Worm (Caenorhabditis elegans) whole organism, L1 larva: ENCODE data around the gene M03F8.6.

ENCODE experiments used
- C16A3.4 ChIP-seq: fragments of 150-350 bp; optimal IDR thresholded peaks from 2 replicates; lab custom pipeline; 2014; ENCODE audit warnings: missing biosample characterization, missing genetic modification characterization
- F16B12.6 ChIP-seq: fragments of 150-350 bp; optimal IDR thresholded peaks from 2 replicates; lab custom pipeline; 2014; ENCODE audit warnings: missing biosample characterization, missing genetic modification characterization
- Y116A8C.19 ChIP-seq: sonication (generic microtip); optimal IDR thresholded peaks from 2 replicates; lab custom pipeline; 2016; ENCODE audit warnings: missing compliant biosample characterization, missing genetic modification characterization, borderline replicate concordance
- aly-2 ChIP-seq: fragments of 150-350 bp; optimal IDR thresholded peaks from 2 replicates; lab custom pipeline; 2014; ENCODE audit warnings: missing biosample characterization, missing genetic modification characterization
- ama-1 ChIP-seq: fragments of 150-350 bp; optimal IDR thresholded peaks from 2 replicates; lab custom pipeline; 2014
- blmp-1 ChIP-seq: fragments of 150-350 bp; optimal IDR thresholded peaks from 2 replicates; lab custom pipeline; 2014; ENCODE audit warnings: missing biosample characterization, missing genetic modification characterization
- ceh-63 ChIP-seq: fragments of 200-800 bp; sonication (Bioruptor generic); optimal IDR thresholded peaks from 2 replicates; lab custom pipeline; 2018; ENCODE audit warnings: mild to moderate bottlenecking, missing genetic modification characterization, missing compliant biosample characterization
- ceh-8 ChIP-seq: fragments of 200-800 bp; sonication (Bioruptor generic); optimal IDR thresholded peaks from 2 replicates; lab custom pipeline; 2018; ENCODE audit warnings: mild to moderate bottlenecking, missing genetic modification characterization, moderate library complexity, missing compliant biosample characterization
- ceh-82 ChIP-seq, 3 experiments: fragments of 150-350 bp in 1 of 3; sonication (generic microtip) in 2 of 3; optimal IDR thresholded peaks; 2 replicates each; lab custom pipeline; 2014 to 2017; ENCODE audit warnings: missing biosample characterization in 3 of 3, missing genetic modification characterization in 3 of 3
- ceh-88 ChIP-seq: fragments of 200-800 bp; sonication (Bioruptor generic); IDR thresholded peaks from 2 replicates; pipeline ENCODE4 v1.3.6; 2022; ENCODE audit warnings: missing genetic modification characterization, missing compliant biosample characterization
- ceh-90 ChIP-seq: sonication (generic microtip); optimal IDR thresholded peaks from 2 replicates; lab custom pipeline; 2016; ENCODE audit warnings: missing genetic modification characterization, missing compliant biosample characterization
- ces-1 ChIP-seq: fragments of 150-350 bp; optimal IDR thresholded peaks from 2 replicates; lab custom pipeline; 2014; ENCODE audit warnings: missing biosample characterization, missing genetic modification reagents, missing genetic modification characterization
- dpl-1 ChIP-seq, 3 experiments: fragments of 150-350 bp in 2 of 3; sonication (generic microtip) in 1 of 3; optimal IDR thresholded peaks; 2 replicates each; lab custom pipeline; 2014 to 2017; ENCODE audit warnings: missing biosample characterization in 3 of 3, missing genetic modification characterization in 3 of 3, missing genetic modification reagents in 3 of 3
- dsc-1 ChIP-seq: sonication (generic microtip); optimal IDR thresholded peaks from 2 replicates; lab custom pipeline; 2016; ENCODE audit warnings: mild to moderate bottlenecking, missing genetic modification characterization, missing compliant biosample characterization
- efl-1 ChIP-seq, 4 experiments: fragments of 150-350 bp; optimal IDR thresholded peaks in 3 of 4; peaks in 1 of 4; 1 replicate in 1 of 4; 2 replicates in 3 of 4; lab custom pipeline; 2014; ENCODE audit warnings: missing biosample characterization in 2 of 4, missing genetic modification characterization in 2 of 4, missing genetic modification reagents in 2 of 4
- efl-3 ChIP-seq: fragments of 200-800 bp; sonication (Bioruptor generic); optimal IDR thresholded peaks from 2 replicates; lab custom pipeline; 2018; ENCODE audit warnings: mild to moderate bottlenecking, missing genetic modification characterization, missing compliant biosample characterization
- elt-2 ChIP-seq: sonication (generic microtip); optimal IDR thresholded peaks from 2 replicates; lab custom pipeline; 2016; ENCODE audit warnings: missing genetic modification characterization, mild to moderate bottlenecking, inconsistent platforms, missing compliant biosample characterization, missing genetic modification reagents
- elt-3 ChIP-seq, 6 experiments: fragments of 150-350 bp in 1 of 6; sonication (generic microtip); optimal IDR thresholded peaks; 2 replicates each; lab custom pipeline; 2017 to 2018; ENCODE audit warnings: missing biosample characterization in 6 of 6, missing genetic modification characterization in 6 of 6, inconsistent platforms in 1 of 6
- fkh-4 ChIP-seq: sonication (generic microtip); optimal IDR thresholded peaks from 2 replicates; lab custom pipeline; 2016; ENCODE audit warnings: missing compliant biosample characterization, missing genetic modification characterization, borderline replicate concordance
- fkh-8 ChIP-seq: sonication (generic microtip); optimal IDR thresholded peaks from 2 replicates; lab custom pipeline; 2016; ENCODE audit warnings: mild to moderate bottlenecking, missing genetic modification characterization, missing compliant biosample characterization
- hlh-17 ChIP-seq: fragments of 200-800 bp; sonication (Bioruptor generic); optimal IDR thresholded peaks from 2 replicates; lab custom pipeline; 2018; ENCODE audit warnings: missing genetic modification characterization, mild to moderate bottlenecking, missing compliant biosample characterization, moderate library complexity, borderline replicate concordance
- hlh-4 ChIP-seq: sonication (generic microtip); optimal IDR thresholded peaks from 2 replicates; lab custom pipeline; 2016; ENCODE audit warnings: mild to moderate bottlenecking, missing genetic modification characterization, missing compliant biosample characterization
- irx-1 ChIP-seq: sonication (generic microtip); optimal IDR thresholded peaks from 2 replicates; lab custom pipeline; 2016; ENCODE audit warnings: missing genetic modification characterization, missing compliant biosample characterization
- isw-1 ChIP-seq: fragments of 200-800 bp; sonication (Bioruptor generic); IDR thresholded peaks from 2 replicates; pipeline ENCODE4 v1.3.6; 2022; ENCODE audit warnings: missing genetic modification characterization, missing compliant biosample characterization
- jun-1 ChIP-seq: fragments of 150-350 bp; optimal IDR thresholded peaks from 2 replicates; lab custom pipeline; 2014; ENCODE audit warnings: missing biosample characterization, missing genetic modification reagents, missing genetic modification characterization
- lin-13 ChIP-seq: fragments of 150-350 bp; optimal IDR thresholded peaks from 2 replicates; lab custom pipeline; 2014; ENCODE audit warnings: missing biosample characterization, missing genetic modification reagents, missing genetic modification characterization
- lin-35 ChIP-seq, 2 experiments: fragments of 150-350 bp; optimal IDR thresholded peaks; 2 replicates each; lab custom pipeline; 2014; ENCODE audit warnings: missing biosample characterization in 2 of 2, missing genetic modification characterization in 2 of 2, missing genetic modification reagents in 2 of 2
- lin-39 ChIP-seq: fragments of 150-350 bp; optimal IDR thresholded peaks from 2 replicates; lab custom pipeline; 2014; ENCODE audit warnings: missing biosample characterization, missing genetic modification reagents, missing genetic modification characterization
- lsy-2 ChIP-seq, 2 experiments: fragments of 150-350 bp; optimal IDR thresholded peaks; 2 replicates each; lab custom pipeline; 2014; ENCODE audit warnings: missing biosample characterization in 2 of 2, missing genetic modification characterization in 2 of 2
- mef-2 ChIP-seq: fragments of 150-350 bp; optimal IDR thresholded peaks from 2 replicates; lab custom pipeline; 2014; ENCODE audit warnings: missing biosample characterization, missing genetic modification characterization
- nhr-11 ChIP-seq: fragments of 150-350 bp; optimal IDR thresholded peaks from 2 replicates; lab custom pipeline; 2014; ENCODE audit warnings: missing biosample characterization, missing genetic modification characterization
- nhr-12 ChIP-seq: sonication (generic microtip); optimal IDR thresholded peaks from 2 replicates; lab custom pipeline; 2017; ENCODE audit warnings: missing biosample characterization, missing genetic modification characterization
- nhr-20 ChIP-seq: sonication (generic microtip); optimal IDR thresholded peaks from 2 replicates; lab custom pipeline; 2016; ENCODE audit warnings: mild to moderate bottlenecking, missing genetic modification characterization, missing compliant biosample characterization
- nhr-237 ChIP-seq: fragments of 150-350 bp; optimal IDR thresholded peaks from 2 replicates; lab custom pipeline; 2014; ENCODE audit warnings: missing biosample characterization, missing genetic modification characterization
- nhr-47 ChIP-seq: sonication (generic microtip); optimal IDR thresholded peaks from 2 replicates; lab custom pipeline; 2016; ENCODE audit warnings: mild to moderate bottlenecking, missing genetic modification characterization, moderate library complexity, missing compliant biosample characterization
- nhr-77 ChIP-seq: fragments of 150-350 bp; optimal IDR thresholded peaks from 2 replicates; lab custom pipeline; 2014; ENCODE audit warnings: missing biosample characterization, missing genetic modification characterization
- nhr-84 ChIP-seq: sonication (generic microtip); optimal IDR thresholded peaks from 2 replicates; lab custom pipeline; 2017; ENCODE audit warnings: missing biosample characterization, missing genetic modification characterization
- nhr-85 ChIP-seq: sonication (generic microtip); peaks from one replicate; lab custom pipeline; 2016; ENCODE audit warnings: missing genetic modification characterization, inconsistent platforms, missing compliant biosample characterization
- pag-3 ChIP-seq: sonication (generic microtip); optimal IDR thresholded peaks from 2 replicates; lab custom pipeline; 2017; ENCODE audit warnings: missing genetic modification characterization, mild to moderate bottlenecking, missing compliant biosample characterization, antibody characterized with exemption, borderline replicate concordance; ENCODE audit not compliant: insufficient read depth
- sptf-1 ChIP-seq: fragments of 150-350 bp; optimal IDR thresholded peaks from 2 replicates; lab custom pipeline; 2014; ENCODE audit warnings: missing biosample characterization, missing genetic modification characterization
- sup-37 ChIP-seq: fragments of 200-800 bp; sonication (Bioruptor generic); optimal IDR thresholded peaks from 2 replicates; lab custom pipeline; 2018; ENCODE audit warnings: mild to moderate bottlenecking, missing genetic modification characterization, missing compliant biosample characterization
- tbx-2 ChIP-seq: sonication (generic microtip); optimal IDR thresholded peaks from 2 replicates; lab custom pipeline; 2016; ENCODE audit warnings: missing genetic modification characterization, missing compliant biosample characterization
- tlp-1 ChIP-seq: fragments of 150-350 bp; optimal IDR thresholded peaks from 2 replicates; lab custom pipeline; 2014; ENCODE audit warnings: missing biosample characterization, missing genetic modification characterization
- unc-98 ChIP-seq: fragments of 200-800 bp; sonication (Bioruptor generic); IDR thresholded peaks from 2 replicates; pipeline ENCODE4 v1.3.6; 2022; ENCODE audit warnings: missing genetic modification characterization, missing compliant biosample characterization
- zag-1 ChIP-seq: fragments of 150-350 bp; optimal IDR thresholded peaks from 2 replicates; lab custom pipeline; 2014; ENCODE audit warnings: missing biosample characterization, missing genetic modification characterization

The M03F8.6 gene

ce11 chrV:5917707-5918106, 36.9 kb downstream of the M03F8.6 start, which contains the start of gene lrpr-1 (continued):
- TF ChIP-seq zag-1 (tag; lab: Kevin White, UChicago) (no peak), pag-3 (no peak), lin-35 (GFP tag; optimal IDR thresholded peaks at IDR 0.05; lab: Kevin White, UChicago) (peak; percentile 99), lsy-2 (tag; optimal IDR thresholded peaks at IDR 0.05; lab: Kevin White, UChicago) (peak; percentile 85 to 87), ceh-82 (tag; optimal IDR thresholded peaks at IDR 0.05; lab: Kevin White, UChicago) (peak; percentile 71 to 82 (median 78)), efl-3 (GFP tag; lab: Kevin White, UChicago) (peak; percentile 90), dpl-1 (GFP tag; optimal IDR thresholded peaks at IDR 0.05; lab: Kevin White, UChicago) (peak; percentile 97 to 99 (median 98)), F16B12.6 (tag; lab: Kevin White, UChicago) (peak; percentile 46), mef-2 (no peak), sup-37 (peak; percentile 75), aly-2 (tag; lab: Kevin White, UChicago) (peak; percentile 68), fkh-8 (tag; lab: Kevin White, UChicago) (peak; percentile 86), nhr-12 (tag; lab: Kevin White, UChicago) (no peak), elt-2 (tag; lab: Kevin White, UChicago) (peak; percentile 89), nhr-20 (peak; percentile 93), nhr-237 (tag; lab: Kevin White, UChicago) (peak; percentile 45), sptf-1 (tag; lab: Kevin White, UChicago) (no peak), blmp-1 (peak; percentile 57), unc-98 (GFP tag; lab: Robert Waterston, UW) (peak; percentile 92), nhr-47 (peak; percentile 97), irx-1 (tag; lab: Kevin White, UChicago) (peak; percentile 98), tlp-1 (tag; lab: Kevin White, UChicago) (no peak), ceh-8 (peak; percentile 77), jun-1 (tag; lab: Kevin White, UChicago) (peak; percentile 57), lin-13 (GFP tag; lab: Kevin White, UChicago) (peak; percentile 71), lin-39 (tag; lab: Kevin White, UChicago) (peak; percentile 69), isw-1 (peak; percentile 86), hlh-17 (GFP tag; lab: Kevin White, UChicago) (peak; percentile 71), dsc-1 (tag; lab: Kevin White, UChicago) (peak; percentile 98), ceh-88 (GFP tag; lab: Robert Waterston, UW) (peak; percentile 71; the same call in 1 of the 2 replicates)

- no peak for TF ChIP-seq zag-1 (tag; lab: Kevin White, UChicago)
- TF ChIP-seq ceh-63 (GFP tag; lab: Kevin White, UChicago) = no peak
- no peak for TF ChIP-seq hlh-4 (tag; lab: Kevin White, UChicago)
- no peak for TF ChIP-seq efl-1 (optimal IDR thresholded peaks at IDR 0.05; lab: Kevin White, UChicago)
- peak in 1 of 2 experiments; percentile 75 for TF ChIP-seq efl-1 (GFP tag; optimal IDR thresholded peaks at IDR 0.05 in 1 of 2; lab: Kevin White, UChicago)
- no peak for TF ChIP-seq elt-3 (tag; optimal IDR thresholded peaks at IDR 0.05; lab: Kevin White, UChicago)
- TF ChIP-seq, all 84 proteins: peak for 1
These were observed 37.8 kb downstream of the M03F8.6 start for ce11 chrV:5916862-5917261.

ce11 chrV:5912426-5912825, 42.2 kb downstream of the M03F8.6 start, which contains the start of gene C04E6.13:
Gene C04E6.13 (plus strand): TSS chrV:5912726.
- TF ChIP-seq efl-1 (optimal IDR thresholded peaks at IDR 0.05; lab: Kevin White, UChicago) = no peak
- peak in 1 of 2 experiments; percentile 7 for TF ChIP-seq efl-1 (GFP tag; optimal IDR thresholded peaks at IDR 0.05 in 1 of 2; lab: Kevin White, UChicago)
- TF ChIP-seq ces-1 = no peak
- TF ChIP-seq ceh-90 (tag; lab: Kevin White, UChicago) = no peak

- TF ChIP-seq fkh-4 (tag; lab: Kevin White, UChicago) (no peak), lin-13 (GFP tag; lab: Kevin White, UChicago) (no peak), ceh-8 (no peak), nhr-77 (tag; lab: Kevin White, UChicago) (no peak), Y116A8C.19 (tag; lab: Kevin White, UChicago) (no peak), dsc-1 (tag; lab: Kevin White, UChicago) (no peak), hlh-4 (tag; lab: Kevin White, UChicago) (no peak), ceh-63 (GFP tag; lab: Kevin White, UChicago) (no peak), lin-39 (tag; lab: Kevin White, UChicago) (no peak), nhr-12 (tag; lab: Kevin White, UChicago) (no peak), nhr-11 (tag; lab: Kevin White, UChicago) (no peak), C16A3.4 (tag; lab: Kevin White, UChicago) (no peak), nhr-85 (tag; lab: Kevin White, UChicago) (no peak), ama-1 (no peak), unc-98 (GFP tag; lab: Robert Waterston, UW) (no peak), sptf-1 (tag; lab: Kevin White, UChicago) (no peak), nhr-84 (tag; lab: Kevin White, UChicago) (no peak), F16B12.6 (tag; lab: Kevin White, UChicago) (no peak), tbx-2 (no peak), lin-35 (GFP tag; optimal IDR thresholded peaks at IDR 0.05; lab: Kevin White, UChicago) (no peak)
These were observed 47.6 kb downstream of the M03F8.6 start, which contains the start of gene C04E6.4 for ce11 chrV:5907090-5907489. Gene C04E6.4 (plus strand): TSS chrV:5907390.
